Worm (Caenorhabditis elegans) whole organism, mixed stage, embryonic: ENCODE measurements around the gene F28E10.1.

Source experiments
- M03D4.4 ChIP-seq: sonication (generic microtip); optimal IDR thresholded peaks from 2 replicates; lab custom pipeline; 2017; ENCODE audit warnings: mild to moderate bottlenecking, missing genetic modification characterization, missing compliant biosample characterization
- bed-3 ChIP-seq: fragments of 200-800 bp; sonication (Bioruptor generic); optimal IDR thresholded peaks from 3 replicates; lab custom pipeline; 2018; ENCODE audit warnings: mild to moderate bottlenecking, missing genetic modification characterization, moderate library complexity, missing compliant biosample characterization
- blmp-1 ChIP-seq: fragments of 150-350 bp; optimal IDR thresholded peaks from 2 replicates; lab custom pipeline; 2014; ENCODE audit warnings: missing biosample characterization, missing genetic modification characterization
- ceh-39 ChIP-seq: fragments of 150-350 bp; optimal IDR thresholded peaks from 2 replicates; lab custom pipeline; 2014; ENCODE audit warnings: missing biosample characterization, missing genetic modification characterization
- ceh-43 ChIP-seq: fragments of 200-800 bp; sonication (Bioruptor generic); optimal IDR thresholded peaks from 2 replicates; lab custom pipeline; 2018; ENCODE audit warnings: mild to moderate bottlenecking, missing genetic modification characterization, moderate library complexity, missing compliant biosample characterization
- ces-1 ChIP-seq: fragments of 150-350 bp; optimal IDR thresholded peaks from 2 replicates; lab custom pipeline; 2014; ENCODE audit warnings: missing biosample characterization, missing genetic modification reagents, missing genetic modification characterization
- drap-1 ChIP-seq: fragments of 200-800 bp; sonication (Bioruptor generic); optimal IDR thresholded peaks from 3 replicates; lab custom pipeline; 2018; ENCODE audit warnings: mild to moderate bottlenecking, missing genetic modification characterization, missing compliant biosample characterization
- elt-1 ChIP-seq: sonication (generic microtip); optimal IDR thresholded peaks from 2 replicates; lab custom pipeline; 2017; ENCODE audit warnings: missing genetic modification characterization, mild to moderate bottlenecking, missing compliant biosample characterization, antibody characterized with exemption, moderate library complexity, borderline replicate concordance; ENCODE audit not compliant: insufficient read depth
- elt-3 ChIP-seq: fragments of 150-350 bp; optimal IDR thresholded peaks from 2 replicates; lab custom pipeline; 2014; ENCODE audit warnings: missing biosample characterization, missing genetic modification characterization
- flh-1 ChIP-seq: fragments of 200-800 bp; sonication (Bioruptor generic); optimal IDR thresholded peaks from 2 replicates; lab custom pipeline; 2018; ENCODE audit warnings: mild to moderate bottlenecking, missing genetic modification characterization, moderate library complexity, missing compliant biosample characterization
- ham-2 ChIP-seq: fragments of 200-800 bp; sonication (Bioruptor generic); optimal IDR thresholded peaks from 2 replicates; lab custom pipeline; 2018; ENCODE audit warnings: mild to moderate bottlenecking, missing genetic modification characterization, missing compliant biosample characterization
- hlh-1 ChIP-seq: fragments of 150-350 bp; optimal IDR thresholded peaks from 2 replicates; lab custom pipeline; 2014; ENCODE audit warnings: missing biosample characterization, missing genetic modification reagents, missing genetic modification characterization
- lin-13 ChIP-seq: fragments of 150-350 bp; optimal IDR thresholded peaks from 2 replicates; lab custom pipeline; 2014; ENCODE audit warnings: missing biosample characterization, missing genetic modification characterization
- lin-32 ChIP-seq: fragments of 200-800 bp; sonication (Bioruptor generic); optimal IDR thresholded peaks from 2 replicates; lab custom pipeline; 2018; ENCODE audit warnings: mild to moderate bottlenecking, missing genetic modification characterization, missing compliant biosample characterization
- lsy-2 ChIP-seq: fragments of 150-350 bp; optimal IDR thresholded peaks from 2 replicates; lab custom pipeline; 2014; ENCODE audit warnings: missing biosample characterization, missing genetic modification characterization
- mab-5 ChIP-seq: fragments of 150-350 bp; optimal IDR thresholded peaks from 2 replicates; lab custom pipeline; 2014; ENCODE audit warnings: missing biosample characterization, missing genetic modification characterization
- mep-1 ChIP-seq: fragments of 150-350 bp; optimal IDR thresholded peaks from 2 replicates; lab custom pipeline; 2017; ENCODE audit warnings: missing biosample characterization, missing genetic modification reagents, missing genetic modification characterization, inconsistent platforms
- mls-2 ChIP-seq: sonication (generic microtip); optimal IDR thresholded peaks from 2 replicates; lab custom pipeline; 2016; ENCODE audit warnings: mild to moderate bottlenecking, missing genetic modification characterization, moderate library complexity, missing compliant biosample characterization
- nhr-2 ChIP-seq: fragments of 150-350 bp; optimal IDR thresholded peaks from 2 replicates; lab custom pipeline; 2014; ENCODE audit warnings: missing biosample characterization, missing genetic modification characterization
- nhr-237 ChIP-seq: fragments of 150-350 bp; optimal IDR thresholded peaks from 2 replicates; lab custom pipeline; 2014; ENCODE audit warnings: missing biosample characterization, missing genetic modification characterization
- nhr-28 ChIP-seq: fragments of 150-350 bp; optimal IDR thresholded peaks from 2 replicates; lab custom pipeline; 2014; ENCODE audit warnings: missing biosample characterization, missing genetic modification characterization
- nhr-76 ChIP-seq: sonication (generic microtip); optimal IDR thresholded peaks from 2 replicates; lab custom pipeline; 2017; ENCODE audit warnings: missing biosample characterization, missing genetic modification characterization
- pha-4 ChIP-seq: fragments of 150-350 bp; optimal IDR thresholded peaks from 2 replicates; lab custom pipeline; 2018; ENCODE audit warnings: missing biosample characterization, missing genetic modification reagents, missing genetic modification characterization
- sem-2 ChIP-seq: fragments of 200-800 bp; sonication (Bioruptor generic); optimal IDR thresholded peaks from 2 replicates; lab custom pipeline; 2018; ENCODE audit warnings: mild to moderate bottlenecking, missing genetic modification characterization, missing compliant biosample characterization
- snpc-4 ChIP-seq: fragments of 150-350 bp; optimal IDR thresholded peaks from 2 replicates; lab custom pipeline; 2014; ENCODE audit warnings: missing biosample characterization, missing genetic modification characterization
- tbx-8 ChIP-seq: fragments of 200-800 bp; sonication (Bioruptor generic); optimal IDR thresholded peaks from 2 replicates; lab custom pipeline; 2018; ENCODE audit warnings: mild to moderate bottlenecking, missing genetic modification characterization, moderate library complexity, missing compliant biosample characterization
- unc-120 ChIP-seq: sonication (generic microtip); optimal IDR thresholded peaks from 2 replicates; lab custom pipeline; 2017; ENCODE audit warnings: missing genetic modification characterization, missing compliant biosample characterization; ENCODE audit not compliant: poor library complexity, severe bottlenecking
- unc-39 ChIP-seq: fragments of 150-350 bp; optimal IDR thresholded peaks from 2 replicates; lab custom pipeline; 2014; ENCODE audit warnings: missing biosample characterization, missing genetic modification characterization
- unc-62 ChIP-seq: fragments of 150-350 bp; optimal IDR thresholded peaks from 2 replicates; lab custom pipeline; 2014; ENCODE audit warnings: missing biosample characterization, missing genetic modification reagents, missing genetic modification characterization
- zip-8 ChIP-seq: fragments of 150-350 bp; optimal IDR thresholded peaks from 2 replicates; lab custom pipeline; 2014; ENCODE audit warnings: missing biosample characterization, missing genetic modification characterization
- ztf-11 ChIP-seq: fragments of 150-350 bp; optimal IDR thresholded peaks from 2 replicates; lab custom pipeline; 2014; ENCODE audit warnings: missing biosample characterization, missing genetic modification characterization

The F28E10.1 gene

ce11 chrIV:4565882-4566281 is 2.8 kb upstream of the F28E10.1 start:
- TF ChIP-seq ceh-43 (GFP tag; lab: Kevin White, UChicago), result no peak
- no peak for TF ChIP-seq mls-2
- no peak for TF ChIP-seq M03D4.4 (tag; lab: Kevin White, UChicago)
- no peak for TF ChIP-seq flh-1
- TF ChIP-seq blmp-1 (tag; lab: Kevin White, UChicago), result no peak
- TF ChIP-seq unc-120 (tag; lab: Kevin White, UChicago), result no peak
- TF ChIP-seq nhr-28 (tag; lab: Kevin White, UChicago), result no peak
- TF ChIP-seq snpc-4 (tag; lab: Kevin White, UChicago), result no peak
- no peak for TF ChIP-seq ceh-39 (tag; lab: Kevin White, UChicago)

DNA sequence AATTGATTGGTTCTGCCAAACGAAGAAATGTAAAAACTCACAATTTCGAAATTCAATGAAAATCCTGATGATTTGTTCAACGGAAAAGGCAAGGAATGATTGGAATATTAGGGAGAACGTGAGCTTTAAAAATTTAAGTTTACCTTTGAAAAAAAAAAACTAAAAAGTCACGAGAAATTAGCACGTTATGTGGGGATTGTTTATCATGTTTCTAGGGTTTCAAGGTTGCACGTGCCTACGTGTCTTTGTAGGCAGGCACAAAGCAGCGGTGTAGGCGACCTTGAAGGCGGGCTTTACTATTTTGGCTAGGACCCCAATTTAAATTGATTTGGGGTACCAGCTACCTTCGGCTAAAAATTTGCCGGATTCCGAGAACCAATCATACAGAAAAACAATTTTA is 1.3 kb upstream of the F28E10.1 start, which contains the start of gene F28E10.4:
Gene F28E10.4 (minus strand): TSS at position 101 of the 400 bp plus-strand sequence.
- TF ChIP-seq unc-120 (tag; lab: Kevin White, UChicago) (no peak), ham-2 (GFP tag; lab: Kevin White, UChicago) (no peak), elt-1 (tag; lab: Kevin White, UChicago) (no peak), lin-32 (GFP tag; lab: Kevin White, UChicago) (no peak), nhr-237 (no peak), lin-13 (tag; lab: Kevin White, UChicago) (no peak), flh-1 (no peak), unc-62 (GFP tag; lab: Kevin White, UChicago) (no peak), lsy-2 (tag; lab: Kevin White, UChicago) (no peak), mab-5 (tag; lab: Kevin White, UChicago) (no peak), drap-1 (GFP tag; lab: Kevin White, UChicago) (no peak), hlh-1 (no peak), mep-1 (tag; lab: Kevin White, UChicago) (no peak), ces-1 (no peak), nhr-2 (tag; lab: Kevin White, UChicago) (no peak), tbx-8 (GFP tag; lab: Kevin White, UChicago) (no peak), blmp-1 (tag; lab: Kevin White, UChicago) (no peak)

- TF ChIP-seq mls-2 (no peak), ces-1 (peak; percentile 71), sem-2 (GFP tag; lab: Kevin White, UChicago) (no peak), elt-1 (tag; lab: Kevin White, UChicago) (no peak)
- TF ChIP-seq, all 35 proteins: peak for 1
Observed at ce11 chrIV:4570599-4570998, 2.0 kb downstream of the F28E10.1 start.

DNA sequence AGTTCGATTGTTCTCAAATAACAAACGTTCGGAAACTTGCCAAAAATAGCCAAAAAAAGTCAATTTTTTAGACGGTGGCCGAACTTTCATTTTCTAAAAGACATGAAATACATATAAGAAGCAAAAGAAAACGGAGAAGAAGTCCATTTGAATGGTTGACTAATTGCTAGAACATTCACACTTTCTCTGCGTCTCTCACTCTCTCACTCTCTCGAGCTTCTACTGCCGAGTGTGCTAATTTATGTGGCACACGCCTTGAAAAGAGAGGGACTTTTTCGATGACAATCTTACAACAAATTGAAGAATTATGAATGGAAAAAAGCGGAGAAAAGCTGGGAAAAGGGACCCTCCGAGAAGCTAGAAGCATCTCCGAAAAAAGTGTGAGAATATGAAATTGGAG is 5.4 kb downstream of the F28E10.1 start:
- TF ChIP-seq nhr-2 (tag; lab: Kevin White, UChicago) (no peak), ces-1 (peak; percentile 42)

DNA sequence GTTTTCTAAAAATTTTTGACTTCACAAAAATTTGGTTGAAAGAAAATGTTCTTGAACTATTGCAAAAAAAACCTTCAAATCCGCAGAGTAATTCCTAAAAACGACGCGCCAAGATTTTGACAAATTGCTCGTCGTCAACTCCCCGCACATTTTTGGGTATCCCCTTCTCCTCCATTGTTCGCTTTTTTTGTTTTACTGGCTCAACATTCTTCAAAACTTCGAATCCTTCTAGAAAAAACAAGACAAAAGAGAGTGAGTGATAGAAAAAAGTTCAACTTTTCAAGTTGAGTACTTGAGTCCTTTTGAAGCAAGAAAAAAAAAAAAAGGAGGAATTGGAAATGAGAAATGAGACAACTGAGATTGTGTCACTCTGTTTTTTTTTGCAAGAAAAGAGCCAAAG is 8.2 kb downstream of the F28E10.1 start:
- TF ChIP-seq unc-62 (GFP tag; lab: Kevin White, UChicago) (no peak), nhr-76 (tag; lab: Kevin White, UChicago) (no peak), mep-1 (tag; lab: Kevin White, UChicago) (no peak), bed-3 (GFP tag; lab: Kevin White, UChicago) (no peak), M03D4.4 (tag; lab: Kevin White, UChicago) (no peak), lsy-2 (tag; lab: Kevin White, UChicago) (no peak), nhr-2 (tag; lab: Kevin White, UChicago) (no peak), lin-13 (tag; lab: Kevin White, UChicago) (no peak)
- TF ChIP-seq, all 35 proteins: peak for 0

DNA sequence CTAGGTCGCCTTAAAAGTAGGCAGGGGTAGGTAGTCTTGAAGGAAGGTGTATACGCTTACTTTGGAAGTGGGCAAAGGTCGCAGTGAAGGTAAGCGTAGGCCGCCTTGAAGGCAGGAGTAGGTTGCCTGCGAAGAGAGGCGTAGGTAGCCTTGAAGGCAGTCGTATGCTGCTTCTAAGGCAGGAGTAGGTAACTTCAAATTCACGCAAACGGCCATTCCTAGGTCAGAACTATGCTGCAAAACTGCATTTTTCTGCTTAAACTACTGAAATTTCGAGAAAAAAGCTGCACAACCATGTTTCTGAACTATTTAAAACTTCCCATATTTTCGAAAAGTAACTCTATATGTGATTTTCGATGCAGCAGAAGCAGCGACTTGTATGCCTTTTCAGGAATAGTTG is 10.8 kb downstream of the F28E10.1 start:
- TF ChIP-seq elt-1 (tag; lab: Kevin White, UChicago) (no peak), unc-39 (no peak), mep-1 (tag; lab: Kevin White, UChicago) (no peak), ham-2 (GFP tag; lab: Kevin White, UChicago) (no peak), mab-5 (tag; lab: Kevin White, UChicago) (no peak), mls-2 (no peak), lin-32 (GFP tag; lab: Kevin White, UChicago) (no peak), pha-4 (tag; lab: Kevin White, UChicago) (no peak), M03D4.4 (tag; lab: Kevin White, UChicago) (no peak), ceh-39 (tag; lab: Kevin White, UChicago) (no peak), zip-8 (tag; lab: Kevin White, UChicago) (no peak), flh-1 (no peak), drap-1 (GFP tag; lab: Kevin White, UChicago) (no peak), unc-62 (GFP tag; lab: Kevin White, UChicago) (no peak), lin-13 (tag; lab: Kevin White, UChicago) (no peak), nhr-28 (tag; lab: Kevin White, UChicago) (no peak), ztf-11 (no peak), elt-3 (tag; lab: Kevin White, UChicago) (no peak), hlh-1 (no peak)
